Worm (Caenorhabditis elegans) whole organism, L2 larva: ENCODE results near the gene trpp-4.

Source experiments
- F13H6.1 ChIP-seq: sonication (generic microtip); optimal IDR thresholded peaks from 2 replicates; lab custom pipeline; 2016; ENCODE audit warnings: missing genetic modification characterization, missing compliant biosample characterization
- R02D3.7 ChIP-seq: fragments of 150-350 bp; optimal IDR thresholded peaks from 2 replicates; lab custom pipeline; 2014; ENCODE audit warnings: missing biosample characterization, missing genetic modification characterization
- Y55F3AM.14 ChIP-seq: fragments of 200-800 bp; sonication (Bioruptor generic); optimal IDR thresholded peaks from 2 replicates; lab custom pipeline; 2018; ENCODE audit warnings: mild to moderate bottlenecking, missing genetic modification characterization, missing compliant biosample characterization
- alr-1 ChIP-seq: fragments of 150-350 bp; optimal IDR thresholded peaks from 2 replicates; lab custom pipeline; 2014; ENCODE audit warnings: missing biosample characterization, missing genetic modification characterization
- aly-2 ChIP-seq: fragments of 150-350 bp; optimal IDR thresholded peaks from 2 replicates; lab custom pipeline; 2014; ENCODE audit warnings: missing biosample characterization, missing genetic modification characterization
- ama-1 ChIP-seq: fragments of 150-350 bp; optimal IDR thresholded peaks from 2 replicates; lab custom pipeline; 2018; ENCODE audit warnings: inconsistent platforms
- crh-2 ChIP-seq: sonication (generic microtip); optimal IDR thresholded peaks from 2 replicates; lab custom pipeline; 2017; ENCODE audit warnings: missing biosample characterization, missing genetic modification characterization
- dmd-4 ChIP-seq: sonication (generic microtip); optimal IDR thresholded peaks from 2 replicates; lab custom pipeline; 2017; ENCODE audit warnings: missing biosample characterization, missing genetic modification characterization
- egl-27 ChIP-seq: sonication (generic microtip); optimal IDR thresholded peaks from 3 replicates; lab custom pipeline; 2017; ENCODE audit warnings: missing biosample characterization, missing genetic modification reagents, missing genetic modification characterization
- elt-1 ChIP-seq: fragments of 150-350 bp; optimal IDR thresholded peaks from 2 replicates; lab custom pipeline; 2014; ENCODE audit warnings: missing biosample characterization, missing genetic modification characterization
- elt-3 ChIP-seq: sonication (generic microtip); optimal IDR thresholded peaks from 2 replicates; lab custom pipeline; 2017; ENCODE audit warnings: missing biosample characterization, missing genetic modification characterization
- fos-1 ChIP-seq: fragments of 150-350 bp; optimal IDR thresholded peaks from 2 replicates; lab custom pipeline; 2014; ENCODE audit warnings: missing biosample characterization, missing genetic modification characterization
- gmeb-1 ChIP-seq: fragments of 150-350 bp; optimal IDR thresholded peaks from 2 replicates; lab custom pipeline; 2014; ENCODE audit warnings: missing biosample characterization, missing genetic modification characterization
- lin-11 ChIP-seq: fragments of 150-350 bp; sonication (generic microtip); optimal IDR thresholded peaks from 2 replicates; lab custom pipeline; 2014; ENCODE audit warnings: missing biosample characterization, missing genetic modification characterization, inconsistent platforms, mixed read lengths
- lin-39 ChIP-seq: fragments of 150-350 bp; optimal IDR thresholded peaks from 2 replicates; lab custom pipeline; 2014; ENCODE audit warnings: missing biosample characterization, missing genetic modification reagents, missing genetic modification characterization
- lsy-2 ChIP-seq, 2 experiments: fragments of 150-350 bp in 1 of 2; sonication (generic microtip) in 1 of 2; optimal IDR thresholded peaks; 2 replicates each; lab custom pipeline; 2014 to 2017; ENCODE audit warnings: missing biosample characterization in 2 of 2, missing genetic modification characterization in 2 of 2
- mab-5 ChIP-seq: fragments of 150-350 bp; optimal IDR thresholded peaks from 2 replicates; lab custom pipeline; 2014; ENCODE audit warnings: missing biosample characterization, missing genetic modification characterization
- mbf-1 ChIP-seq: sonication (generic microtip); optimal IDR thresholded peaks from 2 replicates; lab custom pipeline; 2017; ENCODE audit warnings: missing biosample characterization, missing genetic modification characterization
- nhr-11 ChIP-seq: fragments of 150-350 bp; optimal IDR thresholded peaks from 2 replicates; lab custom pipeline; 2014; ENCODE audit warnings: missing biosample characterization, missing genetic modification characterization
- nhr-12 ChIP-seq: fragments of 150-350 bp; optimal IDR thresholded peaks from 2 replicates; lab custom pipeline; 2014; ENCODE audit warnings: missing biosample characterization, missing genetic modification characterization
- nhr-129 ChIP-seq: fragments of 150-350 bp; optimal IDR thresholded peaks from 2 replicates; lab custom pipeline; 2014; ENCODE audit warnings: missing biosample characterization, missing genetic modification characterization
- nhr-23 ChIP-seq: fragments of 150-350 bp; optimal IDR thresholded peaks from 2 replicates; lab custom pipeline; 2014; ENCODE audit warnings: missing biosample characterization, missing genetic modification reagents, missing genetic modification characterization
- nhr-237 ChIP-seq: fragments of 150-350 bp; optimal IDR thresholded peaks from 2 replicates; lab custom pipeline; 2014; ENCODE audit warnings: missing biosample characterization, missing genetic modification characterization
- nhr-25 ChIP-seq: fragments of 150-350 bp; sonication (generic microtip); optimal IDR thresholded peaks from 3 replicates; lab custom pipeline; 2014; ENCODE audit warnings: missing biosample characterization, missing genetic modification characterization
- nhr-77 ChIP-seq: fragments of 150-350 bp; optimal IDR thresholded peaks from 2 replicates; lab custom pipeline; 2014; ENCODE audit warnings: missing biosample characterization, missing genetic modification characterization
- sem-4 ChIP-seq: fragments of 150-350 bp; optimal IDR thresholded peaks from 2 replicates; lab custom pipeline; 2014; ENCODE audit warnings: missing biosample characterization, missing genetic modification reagents, missing genetic modification characterization
- sma-3 ChIP-seq: sonication (generic microtip); optimal IDR thresholded peaks from 2 replicates; lab custom pipeline; 2016; ENCODE audit warnings: missing genetic modification reagents, missing genetic modification characterization, missing compliant biosample characterization
- sma-9 ChIP-seq, 2 experiments: fragments of 150-350 bp in 1 of 2; sonication (generic microtip) in 1 of 2; optimal IDR thresholded peaks; 2 replicates each; lab custom pipeline; 2014 to 2016; ENCODE audit warnings: missing genetic modification characterization in 2 of 2, mild to moderate bottlenecking in 1 of 2, missing biosample characterization in 1 of 2, missing compliant biosample characterization in 1 of 2, missing genetic modification reagents in 1 of 2, moderate library complexity in 1 of 2
- snpc-4 ChIP-seq: fragments of 150-350 bp; optimal IDR thresholded peaks from 2 replicates; lab custom pipeline; 2014; ENCODE audit warnings: missing biosample characterization, missing genetic modification characterization
- zag-1 ChIP-seq: fragments of 150-350 bp; optimal IDR thresholded peaks from 2 replicates; lab custom pipeline; 2014; ENCODE audit warnings: missing biosample characterization, missing genetic modification characterization
- ztf-1 ChIP-seq: fragments of 200-800 bp; sonication (Bioruptor generic); conservative IDR thresholded peaks from 2 replicates; pipeline ENCODE4 v1.3.6; 2022; ENCODE audit warnings: missing genetic modification characterization, missing compliant biosample characterization
- ztf-11 ChIP-seq: sonication (generic microtip); optimal IDR thresholded peaks from 2 replicates; lab custom pipeline; 2017; ENCODE audit warnings: missing biosample characterization, missing genetic modification characterization
- ztf-4 ChIP-seq: fragments of 150-350 bp; optimal IDR thresholded peaks from 2 replicates; lab custom pipeline; 2014; ENCODE audit warnings: missing biosample characterization, missing genetic modification characterization

trpp-4 gene

DNA sequence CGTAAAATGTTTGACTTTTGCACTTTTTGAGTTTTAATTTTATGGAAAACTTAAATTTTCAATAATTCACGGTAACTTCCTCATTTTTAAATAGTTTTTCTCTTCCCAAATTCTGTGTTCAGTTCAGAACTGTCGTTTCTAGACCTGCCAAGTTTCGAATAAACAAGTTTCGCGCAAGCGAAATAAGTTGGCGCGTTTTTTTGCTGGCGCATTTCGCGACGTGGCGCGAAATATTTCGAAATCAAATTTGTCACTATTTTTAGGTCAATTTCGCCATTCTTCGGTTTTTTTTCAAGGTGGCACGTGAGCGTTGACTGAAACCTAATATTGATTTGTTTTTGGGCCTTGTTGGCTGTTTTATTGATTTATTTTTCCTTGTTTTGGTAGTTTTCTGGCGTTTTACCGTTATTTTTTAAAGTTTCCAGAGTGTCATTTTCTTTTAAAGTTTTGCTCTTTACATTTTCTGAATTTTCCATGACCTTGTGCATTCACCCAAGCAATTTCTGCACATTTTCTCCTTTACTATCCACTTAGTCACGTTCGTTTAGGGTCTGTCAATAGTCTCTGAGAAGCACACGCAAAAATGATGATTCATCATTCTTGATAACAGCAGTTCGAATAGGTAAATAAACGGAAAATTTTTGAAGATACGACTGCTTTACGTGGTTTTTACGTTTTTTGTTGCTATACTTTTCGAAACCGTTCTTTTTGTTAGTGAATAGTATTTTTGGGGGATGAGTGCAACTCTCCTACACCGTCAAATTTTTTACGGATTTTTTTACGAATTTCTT, 17.4 kb upstream of the trpp-4 start:
- no peak for TF ChIP-seq elt-1 (tag; lab: Kevin White, UChicago)
- peak; percentile 10 for TF ChIP-seq crh-2 (tag; lab: Kevin White, UChicago)
- TF ChIP-seq nhr-237 (tag; lab: Kevin White, UChicago), result no peak
- TF ChIP-seq dmd-4 (tag; lab: Kevin White, UChicago), result no peak
- TF ChIP-seq fos-1 (tag; lab: Kevin White, UChicago), result peak; percentile 76
- TF ChIP-seq elt-3 (tag; lab: Kevin White, UChicago), result no peak
- TF ChIP-seq lin-11, result no peak
- no peak for TF ChIP-seq mab-5 (tag; lab: Kevin White, UChicago)
- TF ChIP-seq, all 48 proteins: peak for 2

DNA sequence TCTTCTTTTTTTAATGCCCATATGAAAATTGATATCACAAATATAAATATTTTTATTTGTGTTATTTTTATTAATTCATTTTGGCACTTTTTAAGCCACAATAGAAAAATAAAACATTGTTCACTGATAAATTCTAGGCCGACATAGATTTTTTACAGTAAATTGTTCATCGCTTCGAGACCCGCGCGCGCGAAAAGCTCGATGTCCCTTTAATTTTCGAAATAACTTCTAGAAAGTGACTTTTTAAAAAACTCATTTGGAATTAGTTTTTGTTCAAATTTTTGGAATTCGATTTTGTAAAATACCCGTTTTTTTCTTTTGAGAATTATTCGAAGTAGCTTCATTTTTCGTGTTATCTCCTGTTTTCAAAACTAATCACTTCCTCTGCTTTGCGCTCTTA, 15.8 kb upstream of the trpp-4 start:
- no peak for TF ChIP-seq sma-9 (GFP tag; optimal IDR thresholded peaks at IDR 0.05; lab: Kevin White, UChicago)
- no peak for TF ChIP-seq sma-9 (tag; optimal IDR thresholded peaks at IDR 0.05; lab: Kevin White, UChicago)
- TF ChIP-seq mab-5 (tag; lab: Kevin White, UChicago), result no peak
- TF ChIP-seq sem-4 (tag; lab: Kevin White, UChicago), result no peak
- no peak for TF ChIP-seq nhr-129 (tag; lab: Kevin White, UChicago)
- TF ChIP-seq ztf-4, result no peak
- TF ChIP-seq nhr-11 (tag; lab: Kevin White, UChicago), result no peak
- no peak for TF ChIP-seq ama-1
- TF ChIP-seq nhr-25 (tag; lab: Kevin White, UChicago), result no peak
- TF ChIP-seq nhr-23 (tag; lab: Kevin White, UChicago), result no peak
- no peak for TF ChIP-seq lin-39 (tag; lab: Kevin White, UChicago)
- TF ChIP-seq egl-27 (tag; lab: Kevin White, UChicago), result no peak
- TF ChIP-seq snpc-4 (tag; lab: Kevin White, UChicago), result no peak
- TF ChIP-seq R02D3.7 (tag; lab: Kevin White, UChicago), result no peak
- no peak for TF ChIP-seq sma-3 (GFP tag; lab: Kevin White, UChicago)
- TF ChIP-seq ztf-11, result no peak
- no peak for TF ChIP-seq aly-2 (tag; lab: Kevin White, UChicago)
- no peak for TF ChIP-seq nhr-12
- TF ChIP-seq lsy-2 (tag; optimal IDR thresholded peaks at IDR 0.05; lab: Kevin White, UChicago), result no peak
- TF ChIP-seq Y55F3AM.14, result no peak
- no peak for TF ChIP-seq zag-1
- TF ChIP-seq, all 48 proteins: peak for 0

DNA sequence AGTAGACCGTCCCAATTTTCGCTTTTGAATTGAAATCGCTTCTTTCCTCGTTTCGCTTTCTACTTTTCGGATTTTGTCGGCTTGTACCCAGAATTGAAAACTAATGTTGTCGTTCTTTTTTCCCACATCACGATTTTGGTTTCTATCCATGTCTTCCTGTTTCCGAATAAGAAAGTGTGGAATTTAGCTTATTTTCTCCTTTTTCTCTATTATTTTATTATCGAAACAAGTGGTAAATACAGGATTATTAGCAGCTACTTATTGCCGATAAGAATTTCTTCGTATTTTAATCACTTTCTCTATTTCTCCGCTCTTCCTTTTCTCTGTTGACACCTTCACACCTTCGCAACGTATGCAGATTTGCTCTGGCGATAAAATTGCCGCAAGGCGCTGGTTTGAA, 15.2 kb upstream of the trpp-4 start:
- no peak for TF ChIP-seq F13H6.1 (tag; lab: Kevin White, UChicago)
- no peak for TF ChIP-seq snpc-4 (tag; lab: Kevin White, UChicago)
- TF ChIP-seq ztf-4, result no peak
- TF ChIP-seq crh-2 (tag; lab: Kevin White, UChicago), result no peak
- TF ChIP-seq egl-27 (tag; lab: Kevin White, UChicago), result no peak
- no peak for TF ChIP-seq alr-1 (tag; lab: Kevin White, UChicago)
- no peak for TF ChIP-seq nhr-237 (tag; lab: Kevin White, UChicago)
- no peak for TF ChIP-seq elt-1 (tag; lab: Kevin White, UChicago)
- no peak for TF ChIP-seq sma-3 (GFP tag; lab: Kevin White, UChicago)
- TF ChIP-seq ztf-1 (GFP tag; lab: Robert Waterston, UW), result no peak
- no peak for TF ChIP-seq lin-11

DNA sequence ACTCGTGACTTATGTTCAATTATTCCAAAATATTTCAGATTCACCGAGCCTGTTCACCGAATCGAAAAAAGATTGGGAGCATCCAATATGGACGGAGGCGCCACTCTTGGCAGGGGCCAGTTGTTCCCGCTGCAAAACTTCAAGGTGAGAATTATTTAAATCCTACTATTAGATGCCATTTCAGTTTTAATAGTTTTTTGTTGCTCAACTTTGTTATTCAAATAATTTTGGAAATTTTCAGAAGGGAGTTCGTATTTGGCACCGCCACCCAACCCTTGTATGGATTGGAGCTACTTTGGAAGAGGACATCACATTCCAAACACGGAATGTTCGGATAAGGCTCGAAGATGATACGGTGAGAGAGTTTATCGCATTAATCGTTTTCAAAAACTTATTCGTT, 14.0 kb upstream of the trpp-4 start, which contains the start of gene hum-2:
Gene hum-2 (plus strand): TSS at position 33 of the 400 bp plus-strand sequence.
- TF ChIP-seq nhr-23 (tag; lab: Kevin White, UChicago) (no peak), alr-1 (tag; lab: Kevin White, UChicago) (no peak), fos-1 (tag; lab: Kevin White, UChicago) (no peak), nhr-77 (tag; lab: Kevin White, UChicago) (no peak), ztf-4 (no peak), nhr-25 (tag; lab: Kevin White, UChicago) (no peak), elt-1 (tag; lab: Kevin White, UChicago) (no peak), lin-39 (tag; lab: Kevin White, UChicago) (no peak), gmeb-1 (tag; lab: Kevin White, UChicago) (no peak), nhr-237 (tag; lab: Kevin White, UChicago) (no peak), mbf-1 (tag; lab: Kevin White, UChicago) (no peak), mab-5 (tag; lab: Kevin White, UChicago) (no peak), ama-1 (no peak)
